Fruit fly (Drosophila melanogaster): ENCODE data around the gene Mur2B.

dm6 chrX:1562079-1562727 lies 106.4 kb downstream of the Mur2B start:
- TF ChIP-seq psq (optimal IDR thresholded peaks at IDR 0.05) (no peak), usp (GFP tag; optimal IDR thresholded peaks at IDR 0.05) (no peak), pan (optimal IDR thresholded peaks at IDR 0.05) (no peak)
